Fruit fly (Drosophila melanogaster): Measurements from ENCODE around the gene CG31140.

- TF ChIP-seq unpg (GFP tag; optimal IDR thresholded peaks at IDR 0.05): no peak
- no peak for TF ChIP-seq CG10321 (GFP tag; IDR thresholded peaks at IDR 0.05)
- no peak for TF ChIP-seq Lpt (GFP tag; optimal IDR thresholded peaks at IDR 0.05)
- no peak for TF ChIP-seq D19B (GFP tag; optimal IDR thresholded peaks at IDR 0.05)
- no peak for TF ChIP-seq Hsf (GFP tag; optimal IDR thresholded peaks at IDR 0.05)
- no peak for TF ChIP-seq nmo (GFP tag; optimal IDR thresholded peaks at IDR 0.05)
- TF ChIP-seq TFAM (GFP tag; optimal IDR thresholded peaks at IDR 0.05): no peak
- TF ChIP-seq ase (GFP tag; IDR thresholded peaks at IDR 0.05): no peak
- TF ChIP-seq Asciz (GFP tag; optimal IDR thresholded peaks at IDR 0.05): no peak
- no peak for TF ChIP-seq CG7745 (tag; optimal IDR thresholded peaks at IDR 0.05)
- TF ChIP-seq nerfin-1 (tag; optimal IDR thresholded peaks at IDR 0.05): no peak
- TF ChIP-seq psq (GFP tag; optimal IDR thresholded peaks at IDR 0.05): no peak
- TF ChIP-seq Hey (tag; optimal IDR thresholded peaks at IDR 0.05): no peak
These were observed 20.0 kb upstream of the CG31140 start, which contains the start of gene Gdh for dm6 chr3R:23942965-23943413.

All from whole organism, embryonic.